Worm (Caenorhabditis elegans): ENCODE data around the gene bca-1.

Gene bca-1

ce11 chrX:6177944-6178566, 26.5 kb downstream of the bca-1 start, which contains the start of the genes T25B2.4 and T13C5.3:
Gene T25B2.4 (plus strand): TSS chrX:6178244.
Gene T13C5.3 (plus strand): TSS chrX:6178516.
- TF ChIP-seq ref-1 (GFP tag; conservative IDR thresholded peaks at IDR 0.05) (no peak), ztf-23 (GFP tag; IDR thresholded peaks at IDR 0.05) (no peak), cog-1 (tag; optimal IDR thresholded peaks at IDR 0.05) (no peak), T22C8.4 (GFP tag; IDR thresholded peaks at IDR 0.05) (no peak)

- TF ChIP-seq flt-1 (GFP tag; IDR thresholded peaks at IDR 0.05) (no peak), cog-1 (tag; optimal IDR thresholded peaks at IDR 0.05) (no peak), ztf-23 (GFP tag; IDR thresholded peaks at IDR 0.05) (no peak), med-1 (GFP tag; optimal IDR thresholded peaks at IDR 0.05; ENCODE audit: insufficient read depth) (no peak), T22C8.4 (GFP tag; IDR thresholded peaks at IDR 0.05) (no peak), klf-2 (GFP tag; conservative IDR thresholded peaks at IDR 0.05) (no peak), ref-1 (GFP tag; conservative IDR thresholded peaks at IDR 0.05) (no peak), tab-1 (GFP tag; IDR thresholded peaks at IDR 0.05) (no peak), ztf-29 (GFP tag; IDR thresholded peaks at IDR 0.05) (no peak)
These were observed 28.7 kb downstream of the bca-1 start, which contains the start of gene T25B2.3 for ce11 chrX:6175829-6176228. Gene T25B2.3 (plus strand): TSS chrX:6176129.

- TF ChIP-seq ref-1 (GFP tag; conservative IDR thresholded peaks at IDR 0.05) = no peak
- no peak for TF ChIP-seq flt-1 (GFP tag; IDR thresholded peaks at IDR 0.05)
- no peak for TF ChIP-seq med-1 (GFP tag; optimal IDR thresholded peaks at IDR 0.05; ENCODE audit: insufficient read depth)
- TF ChIP-seq tab-1 (GFP tag; IDR thresholded peaks at IDR 0.05) = no peak
- no peak for TF ChIP-seq T22C8.4 (GFP tag; IDR thresholded peaks at IDR 0.05)
- TF ChIP-seq ztf-23 (GFP tag; IDR thresholded peaks at IDR 0.05) = no peak
- TF ChIP-seq klf-2 (GFP tag; conservative IDR thresholded peaks at IDR 0.05) = no peak
- no peak for TF ChIP-seq ztf-29 (GFP tag; IDR thresholded peaks at IDR 0.05)
- TF ChIP-seq cog-1 (tag; optimal IDR thresholded peaks at IDR 0.05) = no peak
These were observed 30.9 kb downstream of the bca-1 start, which contains the start of gene T25B2.1 for ce11 chrX:6173656-6174055. Gene T25B2.1 (plus strand): TSS chrX:6173956.

ce11 chrX:6169252-6169651, 35.3 kb downstream of the bca-1 start, which contains the start of gene T25B2.2:
Gene T25B2.2 (plus strand): TSS chrX:6169643.
- TF ChIP-seq T22C8.4 (GFP tag; IDR thresholded peaks at IDR 0.05) (no peak), tab-1 (GFP tag; IDR thresholded peaks at IDR 0.05) (no peak), cog-1 (tag; optimal IDR thresholded peaks at IDR 0.05) (no peak), ztf-29 (GFP tag; IDR thresholded peaks at IDR 0.05) (no peak)

- TF ChIP-seq ref-1 (GFP tag; conservative IDR thresholded peaks at IDR 0.05) (no peak), ztf-23 (GFP tag; IDR thresholded peaks at IDR 0.05) (no peak), cog-1 (tag; optimal IDR thresholded peaks at IDR 0.05) (no peak), klf-2 (GFP tag; conservative IDR thresholded peaks at IDR 0.05) (no peak), tab-1 (GFP tag; IDR thresholded peaks at IDR 0.05) (no peak), flt-1 (GFP tag; IDR thresholded peaks at IDR 0.05) (no peak), ztf-29 (GFP tag; IDR thresholded peaks at IDR 0.05) (no peak), T22C8.4 (GFP tag; IDR thresholded peaks at IDR 0.05) (no peak), med-1 (GFP tag; optimal IDR thresholded peaks at IDR 0.05; ENCODE audit: insufficient read depth) (no peak)
These were observed 37.2 kb downstream of the bca-1 start for ce11 chrX:6167376-6167775.

- no peak for TF ChIP-seq ref-1 (GFP tag; conservative IDR thresholded peaks at IDR 0.05)
- no peak for TF ChIP-seq ztf-23 (GFP tag; IDR thresholded peaks at IDR 0.05)
- no peak for TF ChIP-seq flt-1 (GFP tag; IDR thresholded peaks at IDR 0.05)
- no peak for TF ChIP-seq T22C8.4 (GFP tag; IDR thresholded peaks at IDR 0.05)
- TF ChIP-seq klf-2 (GFP tag; conservative IDR thresholded peaks at IDR 0.05) = no peak
- no peak for TF ChIP-seq med-1 (GFP tag; optimal IDR thresholded peaks at IDR 0.05; ENCODE audit: insufficient read depth)
- TF ChIP-seq tab-1 (GFP tag; IDR thresholded peaks at IDR 0.05) = no peak
- no peak for TF ChIP-seq cog-1 (tag; optimal IDR thresholded peaks at IDR 0.05)
- no peak for TF ChIP-seq ztf-29 (GFP tag; IDR thresholded peaks at IDR 0.05)
These were observed 42.5 kb downstream of the bca-1 start for ce11 chrX:6162037-6162436.

ce11 chrX:6160427-6160826, 44.1 kb downstream of the bca-1 start, which contains the start of gene odd-2:
Gene odd-2 (minus strand): TSS chrX:6160527.
- TF ChIP-seq tab-1 (GFP tag; IDR thresholded peaks at IDR 0.05) (no peak), ztf-29 (GFP tag; IDR thresholded peaks at IDR 0.05) (no peak), flt-1 (GFP tag; IDR thresholded peaks at IDR 0.05) (no peak), T22C8.4 (GFP tag; IDR thresholded peaks at IDR 0.05) (no peak), med-1 (GFP tag; optimal IDR thresholded peaks at IDR 0.05; ENCODE audit: insufficient read depth) (no peak), cog-1 (tag; optimal IDR thresholded peaks at IDR 0.05) (no peak), ref-1 (GFP tag; conservative IDR thresholded peaks at IDR 0.05) (no peak), ztf-23 (GFP tag; IDR thresholded peaks at IDR 0.05) (no peak), klf-2 (GFP tag; conservative IDR thresholded peaks at IDR 0.05) (no peak)

- no peak for TF ChIP-seq ztf-29 (GFP tag; IDR thresholded peaks at IDR 0.05)
- no peak for TF ChIP-seq ztf-23 (GFP tag; IDR thresholded peaks at IDR 0.05)
- no peak for TF ChIP-seq cog-1 (tag; optimal IDR thresholded peaks at IDR 0.05)
- no peak for TF ChIP-seq klf-2 (GFP tag; conservative IDR thresholded peaks at IDR 0.05)
- TF ChIP-seq tab-1 (GFP tag; IDR thresholded peaks at IDR 0.05) = no peak
- no peak for TF ChIP-seq ref-1 (GFP tag; conservative IDR thresholded peaks at IDR 0.05)
- TF ChIP-seq T22C8.4 (GFP tag; IDR thresholded peaks at IDR 0.05) = no peak
- no peak for TF ChIP-seq med-1 (GFP tag; optimal IDR thresholded peaks at IDR 0.05; ENCODE audit: insufficient read depth)
- TF ChIP-seq flt-1 (GFP tag; IDR thresholded peaks at IDR 0.05) = no peak
These were observed 45.0 kb downstream of the bca-1 start for ce11 chrX:6159562-6159961.

- no peak for TF ChIP-seq cog-1 (tag; optimal IDR thresholded peaks at IDR 0.05)
- TF ChIP-seq T22C8.4 (GFP tag; IDR thresholded peaks at IDR 0.05) = no peak
- TF ChIP-seq tab-1 (GFP tag; IDR thresholded peaks at IDR 0.05) = no peak
- TF ChIP-seq med-1 (GFP tag; optimal IDR thresholded peaks at IDR 0.05; ENCODE audit: insufficient read depth) = no peak
These were observed 47.1 kb downstream of the bca-1 start for ce11 chrX:6157411-6157916.

- TF ChIP-seq med-1 (GFP tag; optimal IDR thresholded peaks at IDR 0.05; ENCODE audit: insufficient read depth) = no peak
- no peak for TF ChIP-seq cog-1 (tag; optimal IDR thresholded peaks at IDR 0.05)
- TF ChIP-seq ztf-23 (GFP tag; IDR thresholded peaks at IDR 0.05) = no peak
- TF ChIP-seq ztf-29 (GFP tag; IDR thresholded peaks at IDR 0.05) = no peak
- TF ChIP-seq flt-1 (GFP tag; IDR thresholded peaks at IDR 0.05) = no peak
- TF ChIP-seq T22C8.4 (GFP tag; IDR thresholded peaks at IDR 0.05) = no peak
- TF ChIP-seq klf-2 (GFP tag; conservative IDR thresholded peaks at IDR 0.05) = no peak
- no peak for TF ChIP-seq tab-1 (GFP tag; IDR thresholded peaks at IDR 0.05)
- no peak for TF ChIP-seq ref-1 (GFP tag; conservative IDR thresholded peaks at IDR 0.05)
These were observed 49.1 kb downstream of the bca-1 start for ce11 chrX:6155436-6155835.
